Worm (Caenorhabditis elegans) whole organism, mixed stage, embryonic: Measurements from ENCODE around the gene K05F6.8.

Source experiments
- lin-13 ChIP-seq: fragments of 150-350 bp; optimal IDR thresholded peaks from 2 replicates; lab custom pipeline; 2014; ENCODE audit warnings: missing biosample characterization, missing genetic modification characterization
- nhr-2 ChIP-seq: fragments of 150-350 bp; optimal IDR thresholded peaks from 2 replicates; lab custom pipeline; 2014; ENCODE audit warnings: missing biosample characterization, missing genetic modification characterization
- nhr-237 ChIP-seq: fragments of 150-350 bp; optimal IDR thresholded peaks from 2 replicates; lab custom pipeline; 2014; ENCODE audit warnings: missing biosample characterization, missing genetic modification characterization
- sptf-1 ChIP-seq: sonication (generic microtip); optimal IDR thresholded peaks from 2 replicates; lab custom pipeline; 2017; ENCODE audit warnings: mild to moderate bottlenecking, missing genetic modification characterization, moderate library complexity, missing compliant biosample characterization
- unc-39 ChIP-seq: fragments of 150-350 bp; optimal IDR thresholded peaks from 2 replicates; lab custom pipeline; 2014; ENCODE audit warnings: missing biosample characterization, missing genetic modification characterization
- zip-8 ChIP-seq: fragments of 150-350 bp; optimal IDR thresholded peaks from 2 replicates; lab custom pipeline; 2014; ENCODE audit warnings: missing biosample characterization, missing genetic modification characterization

ce11 chrII:1589845-1590244 is 22.3 kb upstream of the K05F6.8 start, which contains the start of gene T07H3.7:
- no peak for TF ChIP-seq unc-39 (tag; lab: Kevin White, UChicago)
- no peak for TF ChIP-seq zip-8 (tag; lab: Kevin White, UChicago)
- TF ChIP-seq nhr-2 = no peak
- no peak for TF ChIP-seq sptf-1 (tag; lab: Kevin White, UChicago)
- no peak for TF ChIP-seq lin-13 (tag; lab: Kevin White, UChicago)
- TF ChIP-seq nhr-237 (tag; lab: Kevin White, UChicago) = no peak
